Fruit fly (Drosophila melanogaster) whole organism, wandering third instar larva: Measurements from ENCODE around the gene CG6225.

Source experiments
- Abd-B ChIP-seq: fragments of >200 bp; optimal IDR thresholded peaks from 2 replicates; lab custom pipeline; 2017; ENCODE audit warnings: missing biosample characterization, missing genetic modification characterization
- CG32264 ChIP-seq: fragments of 200-800 bp; sonication (Bioruptor generic); optimal IDR thresholded peaks from 2 replicates; lab custom pipeline; 2016; ENCODE audit warnings: missing biosample characterization, missing genetic modification characterization
- CG9705 ChIP-seq: fragments of 200-800 bp; sonication (Bioruptor generic); optimal IDR thresholded peaks from 2 replicates; lab custom pipeline; 2018; ENCODE audit warnings: missing biosample characterization, mild to moderate bottlenecking, missing genetic modification characterization
- Dfd ChIP-seq: fragments of >200 bp; optimal IDR thresholded peaks from 2 replicates; lab custom pipeline; 2017; ENCODE audit warnings: missing biosample characterization, missing genetic modification characterization
- Dif ChIP-seq: fragments of 200-275, 200-300 bp; sonication (Bioruptor generic); optimal IDR thresholded peaks from 2 replicates; lab custom pipeline; 2018; ENCODE audit warnings: missing biosample characterization, missing genetic modification characterization; ENCODE audit not compliant: partially characterized antibody
- HLH106 ChIP-seq: fragments of 200-800 bp; optimal IDR thresholded peaks from 3 replicates; lab custom pipeline; 2019; ENCODE audit warnings: missing biosample characterization, mild to moderate bottlenecking, missing genetic modification characterization, moderate library complexity
- Hnf4 ChIP-seq: fragments of 200-800 bp; sonication (Bioruptor generic); optimal IDR thresholded peaks from 2 replicates; lab custom pipeline; 2016; ENCODE audit warnings: missing biosample characterization, mild to moderate bottlenecking, missing genetic modification characterization
- Hr78 ChIP-seq: fragments of >200 bp; optimal IDR thresholded peaks from 2 replicates; lab custom pipeline; 2017; ENCODE audit warnings: missing biosample characterization, missing genetic modification characterization
- Hr83 ChIP-seq: fragments of 200-300 bp; sonication (Bioruptor generic); optimal IDR thresholded peaks from 2 replicates; lab custom pipeline; 2016; ENCODE audit warnings: missing biosample characterization, mild to moderate bottlenecking, missing genetic modification characterization, moderate library complexity; ENCODE audit not compliant: poor library complexity, severe bottlenecking
- Jra ChIP-seq: sonication (Bioruptor generic); optimal IDR thresholded peaks from 2 replicates; lab custom pipeline; 2016; ENCODE audit warnings: missing biosample characterization, missing genetic modification characterization
- Mio ChIP-seq: sonication (Bioruptor generic); optimal IDR thresholded peaks from 2 replicates; lab custom pipeline; 2016; ENCODE audit warnings: missing biosample characterization, missing genetic modification characterization
- N ChIP-seq: fragments of >200 bp; optimal IDR thresholded peaks from 2 replicates; lab custom pipeline; 2018; ENCODE audit warnings: missing biosample characterization, missing external identifiers, missing genetic modification characterization
- OdsH ChIP-seq: fragments of 200-800 bp; sonication (Bioruptor generic); optimal IDR thresholded peaks from 2 replicates; lab custom pipeline; 2016; ENCODE audit warnings: missing biosample characterization, mild to moderate bottlenecking, missing genetic modification characterization
- Rel ChIP-seq, 2 experiments: fragments of 200-800 bp; sonication (Bioruptor generic) in 1 of 2; optimal IDR thresholded peaks; 2 replicates in 1 of 2; 3 replicates in 1 of 2; lab custom pipeline; 2016 to 2019; ENCODE audit warnings: mild to moderate bottlenecking in 2 of 2, missing biosample characterization in 2 of 2, missing genetic modification characterization in 2 of 2, moderate library complexity in 1 of 2
- Sp1 ChIP-seq: fragments of 200-800 bp; sonication (Bioruptor generic); optimal IDR thresholded peaks from 3 replicates; lab custom pipeline; 2019; ENCODE audit warnings: missing biosample characterization, mild to moderate bottlenecking, missing genetic modification characterization, moderate library complexity
- dl ChIP-seq, 2 experiments: fragments of 175-275, 200-275 bp in 1 of 2; fragments of 200-275 bp in 1 of 2; sonication (Bioruptor generic); optimal IDR thresholded peaks; lab custom pipeline; 2018; ENCODE audit warnings: mild to moderate bottlenecking in 2 of 2, missing biosample characterization in 2 of 2, missing genetic modification characterization in 2 of 2, moderate library complexity in 2 of 2; ENCODE audit not compliant: partially characterized antibody in 2 of 2, insufficient read depth in 1 of 2
- dmrt93B ChIP-seq: fragments of 200-800 bp; sonication (Bioruptor generic); optimal IDR thresholded peaks from 2 replicates; lab custom pipeline; 2018; ENCODE audit warnings: missing biosample characterization, mild to moderate bottlenecking, missing genetic modification characterization
- dsf ChIP-seq: sonication (Bioruptor generic); optimal IDR thresholded peaks from 2 replicates; lab custom pipeline; 2016; ENCODE audit warnings: missing biosample characterization, missing genetic modification characterization, borderline replicate concordance
- ey ChIP-seq: fragments of 200-800 bp; sonication (Bioruptor generic); optimal IDR thresholded peaks from 2 replicates; lab custom pipeline; 2016; ENCODE audit warnings: missing biosample characterization, missing genetic modification characterization
- fru ChIP-seq: fragments of 200-800 bp; sonication (Bioruptor generic); optimal IDR thresholded peaks from 3 replicates; lab custom pipeline; 2016; ENCODE audit warnings: missing biosample characterization, mild to moderate bottlenecking, missing genetic modification characterization
- h ChIP-seq: fragments of 200-800 bp; sonication (Bioruptor generic); optimal IDR thresholded peaks from 3 replicates; lab custom pipeline; 2016; ENCODE audit warnings: missing biosample characterization, mild to moderate bottlenecking, missing genetic modification characterization
- jim ChIP-seq: fragments of 175-275, 200-325 bp; sonication (Bioruptor generic); optimal IDR thresholded peaks from 2 replicates; lab custom pipeline; 2016; ENCODE audit warnings: missing biosample characterization, mild to moderate bottlenecking, missing genetic modification characterization
- lola ChIP-seq: fragments of >200 bp; optimal IDR thresholded peaks from 2 replicates; lab custom pipeline; 2017; ENCODE audit warnings: missing biosample characterization, missing genetic modification characterization
- rgr ChIP-seq: fragments of 200-800 bp; sonication (Bioruptor generic); optimal IDR thresholded peaks from 3 replicates; lab custom pipeline; 2016; ENCODE audit warnings: missing biosample characterization, mild to moderate bottlenecking, missing genetic modification characterization
- sage ChIP-seq: fragments of 200-800 bp; sonication (Bioruptor generic); optimal IDR thresholded peaks from 2 replicates; lab custom pipeline; 2016; ENCODE audit warnings: missing biosample characterization, mild to moderate bottlenecking, missing genetic modification characterization
- sv ChIP-seq: fragments of 200-800 bp; sonication (Bioruptor generic); optimal IDR thresholded peaks from 3 replicates; lab custom pipeline; 2016; ENCODE audit warnings: missing biosample characterization, missing genetic modification characterization
- tai ChIP-seq: sonication (Bioruptor generic); optimal IDR thresholded peaks from 2 replicates; lab custom pipeline; 2016; ENCODE audit warnings: missing biosample characterization, missing genetic modification characterization
- usp ChIP-seq: fragments of >200 bp; optimal IDR thresholded peaks from 2 replicates; lab custom pipeline; 2017; ENCODE audit warnings: missing biosample characterization, missing genetic modification characterization

CG6225 gene

DNA sequence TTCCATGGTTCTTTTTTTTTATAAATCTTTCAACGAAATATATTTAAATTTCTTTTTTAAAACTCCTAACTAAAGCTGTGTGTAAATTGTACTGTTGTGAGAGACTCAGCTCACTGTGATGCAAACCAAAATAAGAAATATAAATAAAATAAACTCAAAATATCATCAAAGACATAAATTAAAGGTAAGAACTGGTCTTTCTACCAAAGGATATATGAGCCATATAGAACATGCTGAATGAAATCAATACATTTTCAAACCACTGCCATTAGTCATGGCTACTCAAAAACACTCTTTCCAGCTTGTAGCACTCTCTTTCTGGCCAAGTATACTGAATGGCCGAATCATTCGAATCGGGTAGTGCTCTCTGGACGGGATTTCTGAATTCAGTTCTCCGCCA, 40.4 kb downstream of the CG6225 start, which contains the start of the genes CG14391 and NijC:
Gene CG14391, minus strand, starts transcription at position 101 of the 400 bp plus-strand sequence.
Gene NijC, plus strand, starts transcription at position 388 of the 400 bp plus-strand sequence.
- TF ChIP-seq Hnf4 (GFP tag; lab: Kevin White, UChicago) (no peak), Dif (no peak)
- TF ChIP-seq, all 38 proteins: peak for 0

DNA sequence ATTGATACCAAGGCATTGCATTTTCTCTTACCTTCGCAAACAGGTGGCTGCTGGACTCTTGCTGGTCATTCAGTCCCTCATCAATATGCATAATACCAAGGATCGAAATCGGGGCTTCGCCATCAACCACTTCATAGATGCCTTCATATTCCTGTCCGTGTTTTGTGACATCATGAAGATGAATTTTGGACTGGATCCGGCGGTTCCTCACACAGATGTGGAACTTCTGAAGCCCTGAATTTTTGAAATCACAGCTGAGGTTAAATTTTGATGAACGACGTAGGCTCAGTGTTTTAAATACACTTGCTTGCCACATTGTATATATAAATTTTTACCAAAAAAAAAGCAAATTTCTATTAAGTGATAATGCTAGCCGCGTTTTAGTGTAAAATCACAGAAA, 42.6 kb downstream of the CG6225 start, which contains the start of gene Past1:
Gene Past1, plus strand, starts transcription at position 301 of the 400 bp plus-strand sequence.
- TF ChIP-seq tai (GFP tag; lab: Kevin White, UChicago) (no peak), Hnf4 (GFP tag; lab: Kevin White, UChicago) (no peak), N (GFP tag; lab: Kevin White, UChicago) (no peak), HLH106 (tag; lab: Kevin White, UChicago) (no peak), Hr78 (GFP tag; lab: Kevin White, UChicago) (no peak)

- peak; percentile 68 for TF ChIP-seq h (GFP tag; lab: Kevin White, UChicago)
- TF ChIP-seq HLH106 (tag; lab: Kevin White, UChicago) = peak; percentile 18
- TF ChIP-seq Sp1 = peak; percentile 36
- no peak for TF ChIP-seq Dif
- TF ChIP-seq Jra (GFP tag; lab: Kevin White, UChicago) = peak; percentile 28
- TF ChIP-seq Rel (GFP tag; optimal IDR thresholded peaks at IDR 0.05; lab: Kevin White, UChicago) = no peak
- TF ChIP-seq Rel (tag; optimal IDR thresholded peaks at IDR 0.05; lab: Kevin White, UChicago) = peak; percentile 49
- TF ChIP-seq OdsH (GFP tag; lab: Kevin White, UChicago) = no peak
- TF ChIP-seq Hr83 (GFP tag; lab: Kevin White, UChicago) = no peak
Observed at dm6 chr3R:12697571-12698039, 43.2 kb downstream of the CG6225 start.

- TF ChIP-seq OdsH (GFP tag; lab: Kevin White, UChicago) = no peak
- TF ChIP-seq CG9705 (GFP tag; lab: Kevin White, UChicago) = no peak
Observed at dm6 chr3R:12698363-12698762, 44.0 kb downstream of the CG6225 start.

DNA sequence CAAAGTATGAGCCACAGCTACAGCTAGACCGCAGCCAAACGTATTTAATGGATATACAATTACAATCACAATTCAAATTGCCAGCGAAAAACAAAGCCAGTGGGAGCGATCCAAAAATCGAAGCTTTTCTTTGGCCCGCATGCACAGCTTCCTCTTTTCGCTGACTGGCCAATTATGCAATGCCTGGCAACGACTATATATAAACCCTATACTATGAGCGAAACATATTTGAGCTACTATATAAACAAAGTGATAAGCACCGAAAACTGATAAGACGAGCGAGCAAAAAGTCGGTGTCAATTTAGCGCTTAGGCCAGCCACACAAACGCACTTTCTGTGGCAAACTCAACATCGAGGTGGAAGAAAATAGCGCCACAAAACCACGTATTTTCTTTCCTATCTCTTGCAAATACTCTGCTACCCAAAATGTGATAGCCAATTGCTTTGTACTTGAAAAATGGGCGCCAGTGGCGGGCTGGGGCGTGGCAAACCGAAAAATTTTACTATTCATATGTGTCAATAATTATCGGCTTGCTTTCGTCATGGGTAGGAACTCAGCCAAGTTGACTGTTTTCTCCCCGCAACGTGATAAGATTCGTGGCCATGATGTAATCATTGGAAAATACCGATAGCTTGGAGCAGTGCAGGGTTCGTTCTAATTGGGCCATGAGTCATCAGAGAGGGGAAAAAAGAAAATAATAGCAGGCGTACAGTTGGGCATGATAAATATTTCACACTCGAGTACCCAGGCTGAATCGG, 45.4 kb downstream of the CG6225 start:
- no peak for TF ChIP-seq Hr78 (GFP tag; lab: Kevin White, UChicago)
- no peak for TF ChIP-seq HLH106 (tag; lab: Kevin White, UChicago)
- no peak for TF ChIP-seq CG32264 (GFP tag; lab: Kevin White, UChicago)
- TF ChIP-seq sage (GFP tag; lab: Kevin White, UChicago) = no peak
- no peak for TF ChIP-seq Hr83 (GFP tag; lab: Kevin White, UChicago)
- no peak for TF ChIP-seq ey (GFP tag; lab: Kevin White, UChicago)
- no peak for TF ChIP-seq h (GFP tag; lab: Kevin White, UChicago)
- no peak for TF ChIP-seq jim (GFP tag; lab: Kevin White, UChicago)
- no peak for TF ChIP-seq fru (GFP tag; lab: Kevin White, UChicago)
- no peak for TF ChIP-seq CG9705 (GFP tag; lab: Kevin White, UChicago)
- TF ChIP-seq dl (GFP tag; optimal IDR thresholded peaks at IDR 0.05; lab: Kevin White, UChicago; ENCODE audit: insufficient read depth in 1 of 2, partially characterized antibody in 2 of 2) = no peak
- TF ChIP-seq tai (GFP tag; lab: Kevin White, UChicago) = no peak
- no peak for TF ChIP-seq Jra (GFP tag; lab: Kevin White, UChicago)
- no peak for TF ChIP-seq Dfd (GFP tag; lab: Kevin White, UChicago)
- no peak for TF ChIP-seq usp (GFP tag; lab: Kevin White, UChicago)
- TF ChIP-seq dmrt93B (GFP tag; lab: Kevin White, UChicago) = no peak
- TF ChIP-seq Abd-B (GFP tag; lab: Kevin White, UChicago) = no peak
- no peak for TF ChIP-seq Rel (GFP tag; optimal IDR thresholded peaks at IDR 0.05; lab: Kevin White, UChicago)
- TF ChIP-seq Rel (tag; optimal IDR thresholded peaks at IDR 0.05; lab: Kevin White, UChicago) = no peak
- no peak for TF ChIP-seq sv (GFP tag; lab: Kevin White, UChicago)
- TF ChIP-seq rgr (GFP tag; lab: Kevin White, UChicago) = no peak

- TF ChIP-seq CG9705 (GFP tag; lab: Kevin White, UChicago) (no peak), Mio (GFP tag; lab: Kevin White, UChicago) (no peak), rgr (GFP tag; lab: Kevin White, UChicago) (no peak), N (GFP tag; lab: Kevin White, UChicago) (no peak), lola (GFP tag; lab: Kevin White, UChicago) (no peak), dsf (no peak), sv (GFP tag; lab: Kevin White, UChicago) (no peak), sage (GFP tag; lab: Kevin White, UChicago) (no peak)
Observed at dm6 chr3R:12700454-12700853, 46.1 kb downstream of the CG6225 start.
